Fruit fly (Drosophila melanogaster) whole organism, embryonic: ENCODE results near the gene CG10621.
A peak's percentile ranks its signal among the peaks of the same experiment; 100 is the strongest.

Experiments
- B-H1 ChIP-seq: fragments of 200-800 bp; sonication (Bioruptor generic); IDR thresholded peaks from 3 replicates; pipeline ENCODE4 v1.3.6; 2022; ENCODE audit warnings: missing biosample characterization, missing genetic modification characterization
- Bgb ChIP-seq: fragments of 200-800 bp; sonication (Bioruptor generic); IDR thresholded peaks from 2 replicates; pipeline ENCODE4 v1.3.6; 2022; ENCODE audit warnings: missing biosample characterization, missing genetic modification characterization; ENCODE audit not compliant: partially characterized antibody
- CG10209 ChIP-seq: fragments of 200-800 bp; sonication (Bioruptor generic); optimal IDR thresholded peaks from 3 replicates; lab custom pipeline; 2017; ENCODE audit warnings: missing biosample characterization, mild to moderate bottlenecking, missing genetic modification characterization, missing genetic modification reagents
- CG10543 ChIP-seq: fragments of 200-800 bp; sonication (Bioruptor generic); optimal IDR thresholded peaks from 3 replicates; lab custom pipeline; 2017; ENCODE audit warnings: missing biosample characterization, mild to moderate bottlenecking, missing genetic modification characterization, moderate library complexity
- CG11504 ChIP-seq: fragments of 200-800 bp; sonication (Bioruptor generic); optimal IDR thresholded peaks from 3 replicates; lab custom pipeline; 2019; ENCODE audit warnings: missing biosample characterization, mild to moderate bottlenecking, missing genetic modification characterization, moderate library complexity
- CG11695 ChIP-seq: fragments of 200-800 bp; sonication (Bioruptor generic); IDR thresholded peaks from 3 replicates; pipeline ENCODE4 v1.3.6; 2022; ENCODE audit warnings: missing biosample characterization, missing genetic modification characterization
- CG15601 ChIP-seq: fragments of 200-800 bp; sonication (Bioruptor generic); optimal IDR thresholded peaks from 3 replicates; lab custom pipeline; 2019; ENCODE audit warnings: missing biosample characterization, mild to moderate bottlenecking, missing genetic modification characterization, moderate library complexity
- CG1602 ChIP-seq: fragments of 200-800 bp; sonication (Bioruptor generic); optimal IDR thresholded peaks from 3 replicates; lab custom pipeline; 2016; ENCODE audit warnings: missing biosample characterization, missing genetic modification characterization
- CG17328 ChIP-seq: fragments of 200-800 bp; sonication (Bioruptor generic); IDR thresholded peaks from 2 replicates; pipeline ENCODE4 v1.3.6; 2022; ENCODE audit warnings: missing biosample characterization, missing genetic modification characterization
- CG17385 ChIP-seq: fragments of 200-800 bp; sonication (Bioruptor generic); optimal IDR thresholded peaks from 3 replicates; lab custom pipeline; 2018; ENCODE audit warnings: missing biosample characterization, mild to moderate bottlenecking, missing genetic modification characterization
- CG17568 ChIP-seq: fragments of 200-800 bp; sonication (Bioruptor generic); optimal IDR thresholded peaks from 2 replicates; lab custom pipeline; 2018; ENCODE audit warnings: missing biosample characterization, mild to moderate bottlenecking, missing genetic modification characterization, moderate library complexity
- CG18476 ChIP-seq: fragments of 200-800 bp; sonication (Bioruptor generic); optimal IDR thresholded peaks from 2 replicates; lab custom pipeline; 2016; ENCODE audit warnings: missing biosample characterization, mild to moderate bottlenecking, missing genetic modification characterization
- CG2120 ChIP-seq: fragments of 200-800 bp; sonication (Bioruptor generic); optimal IDR thresholded peaks from 3 replicates; lab custom pipeline; 2016; ENCODE audit warnings: missing biosample characterization, missing genetic modification characterization
- CG31388 ChIP-seq: fragments of 200-800 bp; sonication (Bioruptor generic); optimal IDR thresholded peaks from 2 replicates; lab custom pipeline; 2016; ENCODE audit warnings: missing biosample characterization, missing genetic modification characterization
- CG32772 ChIP-seq: fragments of 200-800 bp; sonication (Bioruptor generic); IDR thresholded peaks from 2 replicates; pipeline ENCODE4 v1.3.6; 2022; ENCODE audit warnings: missing biosample characterization, missing genetic modification characterization
- CG4424 ChIP-seq: fragments of 200-800 bp; sonication (Bioruptor generic); optimal IDR thresholded peaks from 3 replicates; lab custom pipeline; 2016; ENCODE audit warnings: missing biosample characterization, missing genetic modification characterization
- CG4617 ChIP-seq: fragments of 200-800 bp; sonication (Bioruptor generic); optimal IDR thresholded peaks from 3 replicates; lab custom pipeline; 2016; ENCODE audit warnings: missing biosample characterization, missing genetic modification characterization, borderline replicate concordance
- CG5953 ChIP-seq: fragments of 200-800 bp; sonication (Bioruptor generic); IDR thresholded peaks from 2 replicates; pipeline ENCODE4 v1.3.6; 2022; ENCODE audit warnings: missing biosample characterization, missing genetic modification characterization
- CG6791 ChIP-seq: fragments of 200-800 bp; sonication (Bioruptor generic); IDR thresholded peaks from 3 replicates; pipeline ENCODE4 v1.3.6; 2022; ENCODE audit warnings: missing biosample characterization, missing genetic modification characterization; ENCODE audit not compliant: partially characterized antibody
- CG9817 ChIP-seq: fragments of 200-800 bp; sonication (Bioruptor generic); optimal IDR thresholded peaks from 2 replicates; lab custom pipeline; 2018; ENCODE audit warnings: missing biosample characterization, mild to moderate bottlenecking, missing genetic modification characterization, moderate library complexity
- CG9932 ChIP-seq: fragments of 200-800 bp; sonication (Bioruptor generic); IDR thresholded peaks from 2 replicates; pipeline ENCODE4 v1.3.6; 2022; ENCODE audit warnings: missing biosample characterization, missing genetic modification characterization
- Dref ChIP-seq: fragments of 200-800 bp; sonication (Bioruptor generic); IDR thresholded peaks from 2 replicates; pipeline ENCODE4 v1.3.6; 2022; ENCODE audit warnings: missing biosample characterization, missing genetic modification characterization
- E2f1 ChIP-seq: fragments of 200-800 bp; sonication (Bioruptor generic); IDR thresholded peaks from 2 replicates; pipeline ENCODE4 v1.3.6; 2022; ENCODE audit warnings: missing biosample characterization, missing genetic modification characterization
- Ets97D ChIP-seq: fragments of 200-800 bp; sonication (Bioruptor generic); optimal IDR thresholded peaks from 3 replicates; lab custom pipeline; 2016; ENCODE audit warnings: missing biosample characterization, missing genetic modification characterization
- Fer1 ChIP-seq: fragments of 200-800 bp; sonication (Bioruptor generic); optimal IDR thresholded peaks from 2 replicates; lab custom pipeline; 2017; ENCODE audit warnings: missing biosample characterization, mild to moderate bottlenecking, missing genetic modification characterization
- Hand ChIP-seq: fragments of 200-800 bp; sonication (Bioruptor generic); optimal IDR thresholded peaks from 2 replicates; lab custom pipeline; 2017; ENCODE audit warnings: mild to moderate bottlenecking, missing biosample characterization, missing genetic modification reagents, missing genetic modification characterization
- Hr51 ChIP-seq, 2 experiments: fragments of 200-800 bp; sonication (Bioruptor generic); optimal IDR thresholded peaks; 2 replicates in 1 of 2; 3 replicates in 1 of 2; lab custom pipeline; 2016 to 2018; ENCODE audit warnings: missing biosample characterization in 2 of 2, missing genetic modification characterization in 2 of 2, mild to moderate bottlenecking in 1 of 2, moderate library complexity in 1 of 2
- Mes4 ChIP-seq: fragments of 200-800 bp; sonication (Bioruptor generic); optimal IDR thresholded peaks from 2 replicates; lab custom pipeline; 2016; ENCODE audit warnings: missing biosample characterization, missing genetic modification characterization
- NK7.1 ChIP-seq: fragments of 200-800 bp; sonication (Bioruptor generic); optimal IDR thresholded peaks from 3 replicates; lab custom pipeline; 2016; ENCODE audit warnings: missing biosample characterization, missing genetic modification characterization
- Oli ChIP-seq: fragments of 200-800 bp; sonication (Bioruptor generic); optimal IDR thresholded peaks from 2 replicates; lab custom pipeline; 2018; ENCODE audit warnings: missing biosample characterization, mild to moderate bottlenecking, missing genetic modification characterization, moderate library complexity
- Rfx ChIP-seq: fragments of 200-800 bp; sonication (Bioruptor generic); IDR thresholded peaks from 2 replicates; pipeline ENCODE4 v1.3.6; 2022; ENCODE audit warnings: missing biosample characterization, missing genetic modification characterization
- TFAM ChIP-seq: fragments of 200-800 bp; sonication (Bioruptor generic); optimal IDR thresholded peaks from 2 replicates; lab custom pipeline; 2017; ENCODE audit warnings: missing biosample characterization, missing genetic modification characterization, inconsistent platforms
- Xrp1 ChIP-seq: fragments of 200-800 bp; sonication (Bioruptor generic); IDR thresholded peaks from 2 replicates; pipeline ENCODE4 v1.3.6; 2022; ENCODE audit warnings: missing biosample characterization, missing genetic modification characterization
- ash1 ChIP-seq: fragments of 200-800 bp; sonication (Bioruptor generic); optimal IDR thresholded peaks from 2 replicates; lab custom pipeline; 2018; ENCODE audit warnings: missing biosample characterization, mild to moderate bottlenecking, missing genetic modification characterization
- croc ChIP-seq: fragments of 200-800 bp; sonication (Bioruptor generic); conservative IDR thresholded peaks from 3 replicates; pipeline ENCODE4 v1.3.6; 2022; ENCODE audit warnings: missing biosample characterization, missing genetic modification characterization
- crol ChIP-seq: fragments of 200-800 bp; sonication (Bioruptor generic); IDR thresholded peaks from 2 replicates; pipeline ENCODE4 v1.3.6; 2022; ENCODE audit warnings: missing biosample characterization, missing genetic modification characterization
- danr ChIP-seq: fragments of 200-800 bp; sonication (Bioruptor generic); IDR thresholded peaks from 2 replicates; pipeline ENCODE4 v1.3.6; 2022; ENCODE audit warnings: missing biosample characterization, missing genetic modification characterization
- gem ChIP-seq: fragments of 200-800 bp; sonication (Bioruptor generic); optimal IDR thresholded peaks from 2 replicates; lab custom pipeline; 2019; ENCODE audit warnings: missing biosample characterization, mild to moderate bottlenecking, missing genetic modification characterization, moderate library complexity
- grau ChIP-seq: fragments of 200-800 bp; optimal IDR thresholded peaks from 3 replicates; lab custom pipeline; 2019; ENCODE audit warnings: missing biosample characterization, mild to moderate bottlenecking, missing genetic modification characterization, moderate library complexity
- h ChIP-seq: fragments of >200 bp; optimal IDR thresholded peaks from 2 replicates; lab custom pipeline; 2017
- her ChIP-seq: fragments of 200-800 bp; sonication (Bioruptor generic); optimal IDR thresholded peaks from 2 replicates; lab custom pipeline; 2016; ENCODE audit warnings: missing biosample characterization, missing genetic modification characterization
- lbe ChIP-seq: fragments of 200-800 bp; sonication (Bioruptor generic); optimal IDR thresholded peaks from 2 replicates; lab custom pipeline; 2016; ENCODE audit warnings: missing biosample characterization, mild to moderate bottlenecking, missing genetic modification characterization
- lmd ChIP-seq: fragments of 200-800 bp; sonication (Bioruptor generic); IDR thresholded peaks from 2 replicates; pipeline ENCODE4 v1.3.6; 2022; ENCODE audit warnings: missing biosample characterization, missing genetic modification characterization
- nerfin-1 ChIP-seq: fragments of 200-800 bp; sonication (Bioruptor generic); optimal IDR thresholded peaks from 3 replicates; lab custom pipeline; 2019; ENCODE audit warnings: missing biosample characterization, mild to moderate bottlenecking, missing genetic modification characterization, moderate library complexity
- sima ChIP-seq: fragments of 200-800 bp; sonication (Bioruptor generic); optimal IDR thresholded peaks from 2 replicates; lab custom pipeline; 2016; ENCODE audit warnings: missing biosample characterization, missing genetic modification characterization
- stwl ChIP-seq: fragments of 200-800 bp; sonication (Bioruptor generic); optimal IDR thresholded peaks from 3 replicates; lab custom pipeline; 2018; ENCODE audit warnings: missing biosample characterization, mild to moderate bottlenecking, missing genetic modification characterization, moderate library complexity
- sug ChIP-seq: fragments of 200-800 bp; optimal IDR thresholded peaks from 2 replicates; lab custom pipeline; 2019; ENCODE audit warnings: missing biosample characterization, mild to moderate bottlenecking, missing genetic modification characterization, moderate library complexity
- vvl ChIP-seq: fragments of 200-800 bp; sonication (Bioruptor generic); IDR thresholded peaks from 2 replicates; pipeline ENCODE4 v1.3.6; 2022; ENCODE audit warnings: missing biosample characterization, missing genetic modification characterization
- z ChIP-seq: fragments of 200-800 bp; sonication (Bioruptor generic); IDR thresholded peaks from 3 replicates; pipeline ENCODE4 v1.3.6; 2022; ENCODE audit warnings: missing biosample characterization, missing genetic modification characterization

The CG10621 gene

dm6 chr2L:18966214-18966556, 12.0 kb upstream of the CG10621 start (continued):
- peak; percentile 74; the same call in 1 of the 2 replicates for TF ChIP-seq danr (GFP tag; lab: Robert Waterston, UW)
- no peak for TF ChIP-seq sima (GFP tag; lab: Kevin White, UChicago)
- TF ChIP-seq CG1602 (GFP tag; lab: Kevin White, UChicago) = peak; percentile 53
- peak; percentile 67 for TF ChIP-seq CG18476 (GFP tag; lab: Kevin White, UChicago)
- TF ChIP-seq lbe (GFP tag; lab: Kevin White, UChicago) = no peak
- TF ChIP-seq Mes4 (GFP tag; lab: Kevin White, UChicago) = no peak
- TF ChIP-seq Hr51 (GFP tag; optimal IDR thresholded peaks at IDR 0.05; lab: Kevin White, UChicago) = peak; percentile 27 to 63
- no peak for TF ChIP-seq CG6791 (GFP tag; lab: Robert Waterston, UW)
- peak; percentile 81 for TF ChIP-seq crol (GFP tag; lab: Robert Waterston, UW)
- peak; percentile 63 for TF ChIP-seq Hand (GFP tag; lab: Kevin White, UChicago)
- peak; percentile 87 for TF ChIP-seq CG32772 (GFP tag; lab: Robert Waterston, UW)
- peak; percentile 85 for TF ChIP-seq B-H1
- TF ChIP-seq stwl (tag; lab: Kevin White, UChicago) = peak; percentile 6
- TF ChIP-seq CG11695 (GFP tag; lab: Robert Waterston, UW) = peak; percentile 94
- no peak for TF ChIP-seq CG15601 (tag; lab: Kevin White, UChicago)
- TF ChIP-seq CG5953 (GFP tag; lab: Robert Waterston, UW) = peak; percentile 24; the same call in 1 of the 2 replicates
- TF ChIP-seq CG31388 = peak; percentile 37
- no peak for TF ChIP-seq TFAM (GFP tag; lab: Kevin White, UChicago)
- no peak for TF ChIP-seq ash1 (GFP tag; lab: Kevin White, UChicago)
- peak; percentile 88 for TF ChIP-seq E2f1 (GFP tag; lab: Robert Waterston, UW)
- TF ChIP-seq CG17328 (GFP tag; lab: Robert Waterston, UW) = peak; percentile 85
- TF ChIP-seq CG17385 (GFP tag; lab: Kevin White, UChicago) = peak; percentile 70
- peak; percentile 87 for TF ChIP-seq sug
- peak; percentile 35; the same call in 1 of the 2 replicates for TF ChIP-seq Dref (GFP tag; lab: Robert Waterston, UW)
- no peak for TF ChIP-seq her
- TF ChIP-seq z = peak; percentile 24; the same call in 1 of the 3 replicates
- TF ChIP-seq CG2120 = peak; percentile 86
- TF ChIP-seq Bgb (GFP tag; lab: Robert Waterston, UW) = no peak
- peak; percentile 10 for TF ChIP-seq NK7.1 (GFP tag; lab: Kevin White, UChicago)
- peak; percentile 81 for TF ChIP-seq CG11504

- TF ChIP-seq h (lab: Kevin White, UChicago) (no peak), CG4424 (GFP tag; lab: Kevin White, UChicago) (no peak), gem (tag; lab: Kevin White, UChicago) (peak; percentile 64), CG4617 (no peak), CG17568 (GFP tag; lab: Kevin White, UChicago) (peak; percentile 48), Xrp1 (GFP tag; lab: Robert Waterston, UW) (peak; percentile 36; the same call in 1 of the 2 replicates), crol (GFP tag; lab: Robert Waterston, UW) (0 out of 2 replicates have a peak, but pooled peaks have one; percentile 7), Oli (peak; percentile 28), nerfin-1 (tag; lab: Kevin White, UChicago) (peak; percentile 6), grau (tag; lab: Kevin White, UChicago) (peak; percentile 53), lmd (peak; percentile 58), CG9817 (tag; lab: Kevin White, UChicago) (peak; percentile 37), CG10543 (GFP tag; lab: Kevin White, UChicago) (peak; percentile 13), Rfx (peak; percentile 59), CG11504 (peak; percentile 43), vvl (0 out of 2 replicates have a peak, but pooled peaks have one; percentile 44), Fer1 (GFP tag; lab: Kevin White, UChicago) (peak; percentile 54), croc (GFP tag; lab: Robert Waterston, UW) (no peak), CG9932 (peak; percentile 19; the same call in 1 of the 2 replicates), Ets97D (GFP tag; lab: Kevin White, UChicago) (no peak), CG10209 (peak; percentile 30)
These were observed 11.4 kb upstream of the CG10621 start for dm6 chr2L:18965367-18966213.
